Fruit fly (Drosophila melanogaster): ENCODE measurements around the gene CG17111.

DNA sequence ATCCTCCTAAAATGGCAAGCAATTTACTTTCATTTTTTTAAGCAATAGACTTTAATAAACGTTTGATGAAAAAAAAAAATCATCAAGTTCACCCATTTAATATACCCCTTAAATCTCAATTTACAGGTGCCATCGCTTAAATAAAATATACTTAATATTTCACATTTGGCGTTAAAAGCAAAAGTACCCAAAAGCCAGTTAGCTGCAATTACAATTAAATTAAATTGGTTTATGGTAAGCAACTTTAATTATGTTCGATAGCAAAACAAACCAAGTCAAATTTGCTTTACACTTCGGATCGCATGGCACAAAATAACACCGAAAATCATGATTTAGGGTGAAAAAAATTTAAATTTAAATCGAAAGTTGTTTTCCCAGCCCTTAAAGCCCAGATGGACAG lies 25.1 kb downstream of the CG17111 start, which contains the start of gene CG13838:
- TF ChIP-seq Sin3A (optimal IDR thresholded peaks at IDR 0.05), result no peak
- no peak for TF ChIP-seq h (optimal IDR thresholded peaks at IDR 0.05)
- no peak for TF ChIP-seq Myc (optimal IDR thresholded peaks at IDR 0.05)
